Fruit fly (Drosophila melanogaster): Measurements from ENCODE around the gene mthl15.

DNA sequence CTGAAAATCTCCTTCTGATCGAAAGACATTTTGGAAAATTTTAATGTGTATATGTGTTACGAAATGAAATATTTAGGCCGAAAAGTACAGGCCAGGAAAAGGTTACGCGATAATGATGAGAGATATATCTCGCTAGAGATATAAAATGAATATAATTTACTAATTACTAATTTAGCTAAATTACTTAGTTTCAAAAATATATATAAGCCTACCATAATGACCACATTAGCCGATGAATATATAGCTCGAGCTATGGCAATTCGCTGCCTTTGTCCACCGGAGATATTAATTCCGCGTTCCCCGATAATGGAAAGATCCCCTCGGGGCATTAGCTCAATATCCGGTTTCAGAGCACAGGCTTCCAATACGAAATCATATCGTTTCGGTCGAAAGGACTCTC, 46.7 kb downstream of the mthl15 start, which contains the start of gene Fum4:
- TF ChIP-seq CG7271 (tag; optimal IDR thresholded peaks at IDR 0.05) (no peak), Drgx (GFP tag; IDR thresholded peaks at IDR 0.05) (no peak), seq (GFP tag; IDR thresholded peaks at IDR 0.05) (no peak), CG18619 (GFP tag; optimal IDR thresholded peaks at IDR 0.05) (no peak), CG10543 (GFP tag; optimal IDR thresholded peaks at IDR 0.05) (no peak), CG8924 (tag; optimal IDR thresholded peaks at IDR 0.05) (no peak), CG15514 (GFP tag; optimal IDR thresholded peaks at IDR 0.05) (no peak), Awh (GFP tag; IDR thresholded peaks at IDR 0.05) (no peak)

Measured in whole organism, embryonic.